Worm (Caenorhabditis elegans) whole organism, mixed stage, embryonic: ENCODE measurements around the gene slo-1.

Experiments
- bed-3 ChIP-seq: fragments of 200-800 bp; sonication (Bioruptor generic); optimal IDR thresholded peaks from 3 replicates; lab custom pipeline; 2018; ENCODE audit warnings: mild to moderate bottlenecking, missing genetic modification characterization, moderate library complexity, missing compliant biosample characterization
- ceh-39 ChIP-seq: fragments of 150-350 bp; optimal IDR thresholded peaks from 2 replicates; lab custom pipeline; 2014; ENCODE audit warnings: missing biosample characterization, missing genetic modification characterization
- ceh-43 ChIP-seq: fragments of 200-800 bp; sonication (Bioruptor generic); optimal IDR thresholded peaks from 2 replicates; lab custom pipeline; 2018; ENCODE audit warnings: mild to moderate bottlenecking, missing genetic modification characterization, moderate library complexity, missing compliant biosample characterization
- ceh-83 ChIP-seq: fragments of 200-800 bp; sonication (Bioruptor generic); optimal IDR thresholded peaks from 2 replicates; lab custom pipeline; 2018; ENCODE audit warnings: mild to moderate bottlenecking, missing genetic modification characterization, missing compliant biosample characterization
- ces-1 ChIP-seq: fragments of 150-350 bp; optimal IDR thresholded peaks from 2 replicates; lab custom pipeline; 2014; ENCODE audit warnings: missing biosample characterization, missing genetic modification reagents, missing genetic modification characterization
- cnd-1 ChIP-seq: fragments of 200-800 bp; sonication (Bioruptor generic); optimal IDR thresholded peaks from 2 replicates; lab custom pipeline; 2018; ENCODE audit warnings: mild to moderate bottlenecking, missing genetic modification characterization, missing compliant biosample characterization
- drap-1 ChIP-seq: fragments of 200-800 bp; sonication (Bioruptor generic); optimal IDR thresholded peaks from 3 replicates; lab custom pipeline; 2018; ENCODE audit warnings: mild to moderate bottlenecking, missing genetic modification characterization, missing compliant biosample characterization
- elt-1 ChIP-seq: sonication (generic microtip); optimal IDR thresholded peaks from 2 replicates; lab custom pipeline; 2017; ENCODE audit warnings: missing genetic modification characterization, mild to moderate bottlenecking, missing compliant biosample characterization, antibody characterized with exemption, moderate library complexity, borderline replicate concordance; ENCODE audit not compliant: insufficient read depth
- elt-3 ChIP-seq: fragments of 150-350 bp; optimal IDR thresholded peaks from 2 replicates; lab custom pipeline; 2014; ENCODE audit warnings: missing biosample characterization, missing genetic modification characterization
- flh-1 ChIP-seq: fragments of 200-800 bp; sonication (Bioruptor generic); optimal IDR thresholded peaks from 2 replicates; lab custom pipeline; 2018; ENCODE audit warnings: mild to moderate bottlenecking, missing genetic modification characterization, moderate library complexity, missing compliant biosample characterization
- ham-2 ChIP-seq: fragments of 200-800 bp; sonication (Bioruptor generic); optimal IDR thresholded peaks from 2 replicates; lab custom pipeline; 2018; ENCODE audit warnings: mild to moderate bottlenecking, missing genetic modification characterization, missing compliant biosample characterization
- hlh-1 ChIP-seq: fragments of 150-350 bp; optimal IDR thresholded peaks from 2 replicates; lab custom pipeline; 2014; ENCODE audit warnings: missing biosample characterization, missing genetic modification reagents, missing genetic modification characterization
- lin-13 ChIP-seq: fragments of 150-350 bp; optimal IDR thresholded peaks from 2 replicates; lab custom pipeline; 2014; ENCODE audit warnings: missing biosample characterization, missing genetic modification characterization
- lin-32 ChIP-seq: fragments of 200-800 bp; sonication (Bioruptor generic); optimal IDR thresholded peaks from 2 replicates; lab custom pipeline; 2018; ENCODE audit warnings: mild to moderate bottlenecking, missing genetic modification characterization, missing compliant biosample characterization
- lsy-2 ChIP-seq: fragments of 150-350 bp; optimal IDR thresholded peaks from 2 replicates; lab custom pipeline; 2014; ENCODE audit warnings: missing biosample characterization, missing genetic modification characterization
- mep-1 ChIP-seq: fragments of 150-350 bp; optimal IDR thresholded peaks from 2 replicates; lab custom pipeline; 2017; ENCODE audit warnings: missing biosample characterization, missing genetic modification reagents, missing genetic modification characterization, inconsistent platforms
- mls-2 ChIP-seq: sonication (generic microtip); optimal IDR thresholded peaks from 2 replicates; lab custom pipeline; 2016; ENCODE audit warnings: mild to moderate bottlenecking, missing genetic modification characterization, moderate library complexity, missing compliant biosample characterization
- nhr-12 ChIP-seq: fragments of 150-350 bp; optimal IDR thresholded peaks from 2 replicates; lab custom pipeline; 2014; ENCODE audit warnings: missing biosample characterization, missing genetic modification characterization
- nhr-2 ChIP-seq: fragments of 150-350 bp; optimal IDR thresholded peaks from 2 replicates; lab custom pipeline; 2014; ENCODE audit warnings: missing biosample characterization, missing genetic modification characterization
- nhr-237 ChIP-seq: fragments of 150-350 bp; optimal IDR thresholded peaks from 2 replicates; lab custom pipeline; 2014; ENCODE audit warnings: missing biosample characterization, missing genetic modification characterization
- nhr-28 ChIP-seq: fragments of 150-350 bp; optimal IDR thresholded peaks from 2 replicates; lab custom pipeline; 2014; ENCODE audit warnings: missing biosample characterization, missing genetic modification characterization
- pha-4 ChIP-seq: fragments of 150-350 bp; optimal IDR thresholded peaks from 2 replicates; lab custom pipeline; 2018; ENCODE audit warnings: missing biosample characterization, missing genetic modification reagents, missing genetic modification characterization
- sem-2 ChIP-seq: fragments of 200-800 bp; sonication (Bioruptor generic); optimal IDR thresholded peaks from 2 replicates; lab custom pipeline; 2018; ENCODE audit warnings: mild to moderate bottlenecking, missing genetic modification characterization, missing compliant biosample characterization
- snpc-4 ChIP-seq: fragments of 150-350 bp; optimal IDR thresholded peaks from 2 replicates; lab custom pipeline; 2014; ENCODE audit warnings: missing biosample characterization, missing genetic modification characterization
- tbx-8 ChIP-seq: fragments of 200-800 bp; sonication (Bioruptor generic); optimal IDR thresholded peaks from 2 replicates; lab custom pipeline; 2018; ENCODE audit warnings: mild to moderate bottlenecking, missing genetic modification characterization, moderate library complexity, missing compliant biosample characterization
- unc-39 ChIP-seq: fragments of 150-350 bp; optimal IDR thresholded peaks from 2 replicates; lab custom pipeline; 2014; ENCODE audit warnings: missing biosample characterization, missing genetic modification characterization
- unc-62 ChIP-seq: fragments of 150-350 bp; optimal IDR thresholded peaks from 2 replicates; lab custom pipeline; 2014; ENCODE audit warnings: missing biosample characterization, missing genetic modification reagents, missing genetic modification characterization
- zip-8 ChIP-seq: fragments of 150-350 bp; optimal IDR thresholded peaks from 2 replicates; lab custom pipeline; 2014; ENCODE audit warnings: missing biosample characterization, missing genetic modification characterization
- ztf-11 ChIP-seq: fragments of 150-350 bp; optimal IDR thresholded peaks from 2 replicates; lab custom pipeline; 2014; ENCODE audit warnings: missing biosample characterization, missing genetic modification characterization

slo-1 gene

ce11 chrV:18508564-18508963 is 16.5 kb downstream of the slo-1 start, which contains the start of gene Y51A2D.1:
Y51A2D.1 (plus strand) TSS chrV:18508864.
- TF ChIP-seq nhr-28 (tag; lab: Kevin White, UChicago) (no peak), lin-32 (GFP tag; lab: Kevin White, UChicago) (no peak), mls-2 (tag; lab: Kevin White, UChicago) (no peak), ces-1 (GFP tag; lab: Kevin White, UChicago) (no peak)

ce11 chrV:18511847-18512246 is 19.8 kb downstream of the slo-1 start:
- TF ChIP-seq tbx-8, result no peak
- no peak for TF ChIP-seq pha-4 (tag; lab: Kevin White, UChicago)
- no peak for TF ChIP-seq flh-1
- TF ChIP-seq unc-39 (tag; lab: Kevin White, UChicago), result peak; percentile 85
- TF ChIP-seq ceh-83 (GFP tag; lab: Kevin White, UChicago), result no peak

ce11 chrV:18516496-18516895 is 24.4 kb downstream of the slo-1 start, which contains the start of gene hmit-1.1:
hmit-1.1 (plus strand) TSS chrV:18516789.
- TF ChIP-seq nhr-28 (tag; lab: Kevin White, UChicago), result no peak
- no peak for TF ChIP-seq ceh-83 (GFP tag; lab: Kevin White, UChicago)
- TF ChIP-seq ztf-11, result no peak
- no peak for TF ChIP-seq lsy-2
- TF ChIP-seq flh-1, result no peak
- TF ChIP-seq cnd-1 (tag; lab: Kevin White, UChicago), result no peak
- TF ChIP-seq snpc-4 (tag; lab: Kevin White, UChicago), result no peak
- no peak for TF ChIP-seq drap-1 (GFP tag; lab: Kevin White, UChicago)
- TF ChIP-seq ceh-39, result no peak
- no peak for TF ChIP-seq lin-32 (GFP tag; lab: Kevin White, UChicago)
- TF ChIP-seq ces-1 (GFP tag; lab: Kevin White, UChicago), result no peak
- TF ChIP-seq bed-3 (GFP tag; lab: Kevin White, UChicago), result no peak
- TF ChIP-seq elt-3, result no peak
- no peak for TF ChIP-seq hlh-1
- TF ChIP-seq tbx-8, result no peak
- TF ChIP-seq nhr-2 (tag; lab: Kevin White, UChicago), result no peak
- no peak for TF ChIP-seq mep-1 (tag; lab: Kevin White, UChicago)
- no peak for TF ChIP-seq sem-2 (GFP tag; lab: Kevin White, UChicago)
- TF ChIP-seq ham-2 (GFP tag; lab: Kevin White, UChicago), result no peak
- no peak for TF ChIP-seq nhr-12 (tag; lab: Kevin White, UChicago)

- TF ChIP-seq lin-13, result no peak
- TF ChIP-seq ceh-43 (GFP tag; lab: Kevin White, UChicago), result no peak
- TF ChIP-seq lsy-2, result no peak
- TF ChIP-seq unc-39 (tag; lab: Kevin White, UChicago), result no peak
Observed at ce11 chrV:18524460-18524859, 32.4 kb downstream of the slo-1 start, which contains the start of gene hmit-1.2. hmit-1.2 (plus strand) TSS chrV:18524760.

- no peak for TF ChIP-seq unc-62
- TF ChIP-seq nhr-28 (tag; lab: Kevin White, UChicago), result no peak
- peak; percentile 36 for TF ChIP-seq nhr-237 (tag; lab: Kevin White, UChicago)
- no peak for TF ChIP-seq elt-3
- peak; percentile 31 for TF ChIP-seq pha-4 (tag; lab: Kevin White, UChicago)
- no peak for TF ChIP-seq tbx-8
Observed at ce11 chrV:18533606-18534005, 41.5 kb downstream of the slo-1 start, which contains the start of gene ints-5. ints-5 (plus strand) TSS chrV:18533953.

- TF ChIP-seq nhr-12 (tag; lab: Kevin White, UChicago) (no peak), snpc-4 (tag; lab: Kevin White, UChicago) (no peak), lin-13 (no peak), zip-8 (tag; lab: Kevin White, UChicago) (peak; percentile 96), elt-1 (tag; lab: Kevin White, UChicago) (no peak)
- TF ChIP-seq, all 35 proteins: peak for 1
Observed at ce11 chrV:18536015-18536414, 44.0 kb downstream of the slo-1 start.
